Worm (Caenorhabditis elegans): Measurements from ENCODE around the gene Y73C8C.10.

ce11 chrV:3158379-3158778 lies 30.8 kb upstream of the Y73C8C.10 start:
- TF ChIP-seq dpl-1 (GFP tag; optimal IDR thresholded peaks at IDR 0.05) (no peak), elt-3 (tag; optimal IDR thresholded peaks at IDR 0.05) (no peak), unc-62 (GFP tag; optimal IDR thresholded peaks at IDR 0.05) (no peak), ces-1 (GFP tag; optimal IDR thresholded peaks at IDR 0.05) (no peak), mdl-1 (tag; optimal IDR thresholded peaks at IDR 0.05) (no peak), rnt-1 (tag; optimal IDR thresholded peaks at IDR 0.05) (no peak), nhr-77 (tag; optimal IDR thresholded peaks at IDR 0.05) (no peak), snpc-4 (tag; optimal IDR thresholded peaks at IDR 0.05) (no peak), nhr-237 (tag; optimal IDR thresholded peaks at IDR 0.05) (no peak), ztf-11 (tag; optimal IDR thresholded peaks at IDR 0.05) (no peak), lin-13 (GFP tag; optimal IDR thresholded peaks at IDR 0.05) (no peak), lsy-2 (tag; optimal IDR thresholded peaks at IDR 0.05) (no peak), nhr-12 (tag; optimal IDR thresholded peaks at IDR 0.05) (no peak), aly-2 (tag; optimal IDR thresholded peaks at IDR 0.05) (no peak)
